Fruit fly (Drosophila melanogaster) whole organism, prepupa: ENCODE results near the gene CG32248.

ENCODE experiments used
- CG10631 ChIP-seq: fragments of 200-800 bp; sonication (Bioruptor generic); optimal IDR thresholded peaks from 2 replicates; lab custom pipeline; 2016; ENCODE audit warnings: missing biosample characterization, missing genetic modification characterization
- CG11294 ChIP-seq: fragments of 200-800 bp; sonication (Bioruptor generic); IDR thresholded peaks from 2 replicates; pipeline ENCODE4 v1.3.6; 2022; ENCODE audit warnings: missing biosample characterization, missing genetic modification characterization
- CG11902 ChIP-seq: fragments of 200-800 bp; sonication (Bioruptor generic); optimal IDR thresholded peaks from 3 replicates; lab custom pipeline; 2016; ENCODE audit warnings: missing biosample characterization, missing genetic modification characterization
- CG15336 ChIP-seq: fragments of 200-800 bp; sonication (Bioruptor generic); IDR thresholded peaks from 2 replicates; pipeline ENCODE4 v1.3.6; 2022; ENCODE audit warnings: missing biosample characterization, missing genetic modification characterization
- CG1621 ChIP-seq: fragments of 200-800 bp; sonication (Bioruptor generic); optimal IDR thresholded peaks from 3 replicates; lab custom pipeline; 2018; ENCODE audit warnings: missing biosample characterization, mild to moderate bottlenecking, missing genetic modification characterization
- CG16779 ChIP-seq: fragments of 200-800 bp; sonication (Bioruptor generic); optimal IDR thresholded peaks from 3 replicates; lab custom pipeline; 2017; ENCODE audit warnings: missing biosample characterization, mild to moderate bottlenecking, missing genetic modification characterization
- CG34406 ChIP-seq: fragments of 200-800 bp; sonication (Bioruptor generic); optimal IDR thresholded peaks from 3 replicates; lab custom pipeline; 2016; ENCODE audit warnings: missing biosample characterization, missing genetic modification characterization
- CG4318 ChIP-seq: fragments of 200-800 bp; sonication (Bioruptor generic); optimal IDR thresholded peaks from 3 replicates; lab custom pipeline; 2017; ENCODE audit warnings: missing biosample characterization, mild to moderate bottlenecking, missing genetic modification characterization
- CG6276 ChIP-seq: fragments of 200-800 bp; sonication (Bioruptor generic); optimal IDR thresholded peaks from 2 replicates; lab custom pipeline; 2017; ENCODE audit warnings: missing biosample characterization, mild to moderate bottlenecking, missing genetic modification characterization
- CG6808 ChIP-seq: fragments of 200-800 bp; sonication (Bioruptor generic); optimal IDR thresholded peaks from 3 replicates; lab custom pipeline; 2017; ENCODE audit warnings: missing biosample characterization, missing genetic modification characterization, mild to moderate bottlenecking, moderate library complexity, missing genetic modification reagents
- CG6854 ChIP-seq: fragments of 200-800 bp; sonication (Bioruptor generic); optimal IDR thresholded peaks from 2 replicates; lab custom pipeline; 2017; ENCODE audit warnings: missing biosample characterization, mild to moderate bottlenecking, missing genetic modification characterization
- CG8119 ChIP-seq: fragments of 200-800 bp; sonication (Bioruptor generic); IDR thresholded peaks from 3 replicates; pipeline ENCODE4 v1.3.6; 2022; ENCODE audit warnings: missing biosample characterization, missing genetic modification characterization
- CG8319 ChIP-seq: fragments of 200-800 bp; sonication (Bioruptor generic); optimal IDR thresholded peaks from 3 replicates; lab custom pipeline; 2016; ENCODE audit warnings: missing biosample characterization, missing genetic modification characterization
- CG9139 ChIP-seq: fragments of 200-800 bp; sonication (Bioruptor generic); optimal IDR thresholded peaks from 3 replicates; lab custom pipeline; 2017; ENCODE audit warnings: missing biosample characterization, mild to moderate bottlenecking, missing genetic modification characterization
- Eip75B ChIP-seq: fragments of 200-800 bp; sonication (Bioruptor generic); optimal IDR thresholded peaks from 3 replicates; lab custom pipeline; 2016; ENCODE audit warnings: missing biosample characterization, missing genetic modification characterization
- Eip93F ChIP-seq: fragments of 200-800 bp; sonication (Bioruptor generic); optimal IDR thresholded peaks from 2 replicates; lab custom pipeline; 2016; ENCODE audit warnings: missing biosample characterization, mild to moderate bottlenecking, missing genetic modification characterization
- Ets21C ChIP-seq: fragments of 200-800 bp; sonication (Bioruptor generic); optimal IDR thresholded peaks from 3 replicates; lab custom pipeline; 2016; ENCODE audit warnings: missing biosample characterization, missing genetic modification characterization
- Hr38 ChIP-seq: sonication (Bioruptor generic); optimal IDR thresholded peaks from 2 replicates; lab custom pipeline; 2016; ENCODE audit warnings: missing biosample characterization, missing genetic modification characterization
- Hr4 ChIP-seq: fragments of 200-800 bp; sonication (Bioruptor generic); optimal IDR thresholded peaks from 3 replicates; lab custom pipeline; 2016; ENCODE audit warnings: missing biosample characterization, missing genetic modification characterization
- Lpt ChIP-seq: fragments of 200-800 bp; sonication (Bioruptor generic); optimal IDR thresholded peaks from 3 replicates; lab custom pipeline; 2016; ENCODE audit warnings: missing biosample characterization, missing genetic modification characterization
- Smox ChIP-seq: fragments of 200-800 bp; sonication (Bioruptor generic); optimal IDR thresholded peaks from 3 replicates; lab custom pipeline; 2016; ENCODE audit warnings: missing biosample characterization, missing genetic modification characterization
- Sox102F ChIP-seq: fragments of 200-800 bp; sonication (Bioruptor generic); optimal IDR thresholded peaks from 2 replicates; lab custom pipeline; 2016; ENCODE audit warnings: missing biosample characterization, mild to moderate bottlenecking, missing genetic modification characterization
- Sox14 ChIP-seq: fragments of 200-800 bp; sonication (Bioruptor generic); optimal IDR thresholded peaks from 3 replicates; lab custom pipeline; 2016; ENCODE audit warnings: missing biosample characterization, missing genetic modification characterization
- acj6 ChIP-seq: fragments of 200-800 bp; sonication (Bioruptor generic); optimal IDR thresholded peaks from 3 replicates; lab custom pipeline; 2016; ENCODE audit warnings: missing biosample characterization, missing genetic modification characterization
- cyc ChIP-seq: fragments of 200-800 bp; sonication (Bioruptor generic); optimal IDR thresholded peaks from 3 replicates; lab custom pipeline; 2016; ENCODE audit warnings: missing biosample characterization, missing genetic modification characterization
- dsx ChIP-seq: fragments of 200-800 bp; optimal IDR thresholded peaks from 3 replicates; lab custom pipeline; 2019; ENCODE audit warnings: missing biosample characterization, mild to moderate bottlenecking, missing genetic modification characterization, moderate library complexity; ENCODE audit not compliant: poor library complexity, severe bottlenecking
- eg ChIP-seq: fragments of 200-800 bp; sonication (Bioruptor generic); IDR thresholded peaks from 3 replicates; pipeline ENCODE4 v1.3.6; 2022; ENCODE audit warnings: missing biosample characterization, missing genetic modification characterization
- esn ChIP-seq: fragments of 200-800 bp; sonication (Bioruptor generic); optimal IDR thresholded peaks from 2 replicates; lab custom pipeline; 2016; ENCODE audit warnings: missing biosample characterization, mild to moderate bottlenecking, missing genetic modification characterization, moderate library complexity
- fd59A ChIP-seq: fragments of 200-800 bp; sonication (Bioruptor generic); optimal IDR thresholded peaks from 2 replicates; lab custom pipeline; 2017; ENCODE audit warnings: missing biosample characterization, mild to moderate bottlenecking, missing genetic modification characterization, missing genetic modification reagents
- fd85E ChIP-seq: fragments of 200-800 bp; sonication (Bioruptor generic); optimal IDR thresholded peaks from 3 replicates; lab custom pipeline; 2016; ENCODE audit warnings: missing biosample characterization, missing genetic modification characterization
- lz ChIP-seq: fragments of 200-800 bp; sonication (Bioruptor generic); optimal IDR thresholded peaks from 3 replicates; lab custom pipeline; 2016; ENCODE audit warnings: missing biosample characterization, missing genetic modification characterization
- net ChIP-seq: fragments of 200-800 bp; sonication (Bioruptor generic); optimal IDR thresholded peaks from 3 replicates; lab custom pipeline; 2016; ENCODE audit warnings: missing biosample characterization, missing genetic modification characterization
- salr ChIP-seq, 2 experiments: fragments of 200-800 bp; sonication (Bioruptor generic); optimal IDR thresholded peaks; 3 replicates each; lab custom pipeline; 2016 to 2018; ENCODE audit warnings: missing biosample characterization in 2 of 2, missing genetic modification characterization in 2 of 2, mild to moderate bottlenecking in 1 of 2
- spab ChIP-seq: fragments of 200-800 bp; sonication (Bioruptor generic); optimal IDR thresholded peaks from 2 replicates; lab custom pipeline; 2017; ENCODE audit warnings: missing biosample characterization, mild to moderate bottlenecking, missing genetic modification characterization, missing genetic modification reagents
- ss ChIP-seq, 2 experiments: fragments of 200-800 bp; sonication (Bioruptor generic); optimal IDR thresholded peaks; 2 replicates in 1 of 2; 3 replicates in 1 of 2; lab custom pipeline; 2017 to 2018; ENCODE audit warnings: mild to moderate bottlenecking in 2 of 2, missing biosample characterization in 2 of 2, missing genetic modification characterization in 2 of 2, moderate library complexity in 1 of 2

Gene CG32248

DNA sequence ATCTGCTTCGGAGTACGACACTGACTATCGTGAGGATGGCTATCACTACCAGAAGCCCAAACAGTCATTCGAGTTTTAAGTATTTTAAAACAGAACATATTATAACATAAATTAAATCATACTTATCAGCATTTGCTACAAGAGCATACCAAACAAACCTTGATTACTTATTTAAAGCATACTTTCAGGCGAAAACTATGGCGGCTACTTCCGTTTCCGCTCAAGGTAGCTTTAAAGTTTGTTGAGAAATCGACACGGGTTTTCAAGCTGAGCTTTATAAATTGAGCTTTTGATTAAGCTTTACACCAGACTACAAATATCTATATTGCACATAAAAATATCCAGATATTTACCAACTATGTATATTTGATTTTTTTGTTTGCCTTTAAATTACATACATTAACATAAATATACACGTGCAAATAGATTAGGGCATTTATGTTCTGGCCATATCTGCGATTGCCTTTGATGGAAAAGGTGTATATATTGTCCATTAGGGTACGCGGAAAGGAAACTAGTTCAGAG lies 3.5 kb downstream of the CG32248 start (continued):
- peak; percentile 40 for TF ChIP-seq Eip75B (GFP tag; lab: Kevin White, UChicago)
- no peak for TF ChIP-seq Sox14 (GFP tag; lab: Kevin White, UChicago)
- peak; percentile 40 for TF ChIP-seq CG9139 (GFP tag; lab: Kevin White, UChicago)
- TF ChIP-seq CG6276 (GFP tag; lab: Kevin White, UChicago): peak; percentile 28
- peak; percentile 22 for TF ChIP-seq CG16779 (tag; lab: Kevin White, UChicago)
- peak in 1 of 2 experiments; percentile 35 for TF ChIP-seq salr (GFP tag; optimal IDR thresholded peaks at IDR 0.05; lab: Kevin White, UChicago)
- no peak for TF ChIP-seq CG11294
- TF ChIP-seq dsx: no peak
- no peak for TF ChIP-seq Hr38 (GFP tag; lab: Kevin White, UChicago)
- no peak for TF ChIP-seq CG11902 (GFP tag; lab: Kevin White, UChicago)
- TF ChIP-seq Ets21C (GFP tag; lab: Kevin White, UChicago): no peak
- TF ChIP-seq eg (GFP tag; lab: Robert Waterston, UW): peak; percentile 83
- TF ChIP-seq cyc (GFP tag; lab: Kevin White, UChicago): peak; percentile 2
- peak; percentile 61 for TF ChIP-seq Hr4 (GFP tag; lab: Kevin White, UChicago)
- peak; percentile 48; the same call in 1 of the 2 replicates for TF ChIP-seq CG15336 (GFP tag; lab: Robert Waterston, UW)
- peak; percentile 23 for TF ChIP-seq lz
- no peak for TF ChIP-seq Eip93F (GFP tag; lab: Kevin White, UChicago)
- peak; percentile 28 for TF ChIP-seq acj6 (GFP tag; lab: Kevin White, UChicago)
- peak; percentile 11 for TF ChIP-seq spab (GFP tag; lab: Kevin White, UChicago)
- TF ChIP-seq CG8319 (GFP tag; lab: Kevin White, UChicago): peak; percentile 33
- TF ChIP-seq ss (GFP tag; optimal IDR thresholded peaks at IDR 0.05; lab: Kevin White, UChicago): peak in 1 of 2 experiments; percentile 62
- peak; percentile 17 for TF ChIP-seq Smox (GFP tag; lab: Kevin White, UChicago)
- no peak for TF ChIP-seq Lpt (GFP tag; lab: Kevin White, UChicago)
- TF ChIP-seq CG1621 (tag; lab: Kevin White, UChicago): no peak
- TF ChIP-seq fd85E (GFP tag; lab: Kevin White, UChicago): no peak
- TF ChIP-seq CG6854 (GFP tag; lab: Kevin White, UChicago): no peak
- peak; percentile 23; the same call in 1 of the 3 replicates for TF ChIP-seq CG8119 (GFP tag; lab: Robert Waterston, UW)
- TF ChIP-seq net (GFP tag; lab: Kevin White, UChicago): peak; percentile 71

dm6 chr3L:4475704-4476103 lies 4.2 kb downstream of the CG32248 start:
- TF ChIP-seq ss (GFP tag; optimal IDR thresholded peaks at IDR 0.05; lab: Kevin White, UChicago): no peak
- 0 out of 3 replicates have a peak, but pooled peaks have one; percentile 2 for TF ChIP-seq CG8119 (GFP tag; lab: Robert Waterston, UW)
- TF ChIP-seq, all 60 proteins: peak for 1

dm6 chr3L:4477656-4478254 lies 6.2 kb downstream of the CG32248 start:
- TF ChIP-seq salr (GFP tag; optimal IDR thresholded peaks at IDR 0.05; lab: Kevin White, UChicago) (no peak), CG16779 (tag; lab: Kevin White, UChicago) (no peak), CG11294 (no peak), eg (GFP tag; lab: Robert Waterston, UW) (no peak), CG4318 (GFP tag; lab: Kevin White, UChicago) (no peak), CG15336 (GFP tag; lab: Robert Waterston, UW) (no peak), CG10631 (GFP tag; lab: Kevin White, UChicago) (no peak), CG6808 (no peak), Ets21C (GFP tag; lab: Kevin White, UChicago) (no peak)

dm6 chr3L:4479938-4480337 lies 8.4 kb downstream of the CG32248 start, which contains the start of gene CG7465:
CG7465 (plus strand) TSS chr3L:4480283.
- no peak for TF ChIP-seq esn (GFP tag; lab: Kevin White, UChicago)
- TF ChIP-seq CG4318 (GFP tag; lab: Kevin White, UChicago): no peak
- TF ChIP-seq CG34406: no peak
- TF ChIP-seq dsx: no peak
- TF ChIP-seq fd59A (GFP tag; lab: Kevin White, UChicago): no peak
- TF ChIP-seq lz: no peak
- no peak for TF ChIP-seq Sox102F (GFP tag; lab: Kevin White, UChicago)
